Worm (Caenorhabditis elegans) whole organism, L1 larva: ENCODE measurements around the gene fust-1.

ENCODE experiments used
- C04F5.9 ChIP-seq: sonication (generic microtip); optimal IDR thresholded peaks from 2 replicates; lab custom pipeline; 2016; ENCODE audit warnings: missing genetic modification characterization, missing compliant biosample characterization
- C34B4.2 ChIP-seq: sonication (generic microtip); optimal IDR thresholded peaks from 2 replicates; lab custom pipeline; 2017; ENCODE audit warnings: mild to moderate bottlenecking, missing genetic modification characterization, missing compliant biosample characterization
- F16B12.6 ChIP-seq: fragments of 150-350 bp; optimal IDR thresholded peaks from 2 replicates; lab custom pipeline; 2014; ENCODE audit warnings: missing biosample characterization, missing genetic modification characterization
- alr-1 ChIP-seq: fragments of 200-800 bp; sonication (Bioruptor generic); optimal IDR thresholded peaks from 2 replicates; lab custom pipeline; 2018; ENCODE audit warnings: borderline replicate concordance, mild to moderate bottlenecking, missing genetic modification characterization, missing compliant biosample characterization
- aly-2 ChIP-seq: fragments of 150-350 bp; optimal IDR thresholded peaks from 2 replicates; lab custom pipeline; 2014; ENCODE audit warnings: missing biosample characterization, missing genetic modification characterization
- ama-1 ChIP-seq: fragments of 150-350 bp; optimal IDR thresholded peaks from 2 replicates; lab custom pipeline; 2014
- ceh-63 ChIP-seq: fragments of 200-800 bp; sonication (Bioruptor generic); optimal IDR thresholded peaks from 2 replicates; lab custom pipeline; 2018; ENCODE audit warnings: mild to moderate bottlenecking, missing genetic modification characterization, missing compliant biosample characterization
- ceh-8 ChIP-seq: fragments of 200-800 bp; sonication (Bioruptor generic); optimal IDR thresholded peaks from 2 replicates; lab custom pipeline; 2018; ENCODE audit warnings: mild to moderate bottlenecking, missing genetic modification characterization, moderate library complexity, missing compliant biosample characterization
- ceh-82 ChIP-seq, 3 experiments: fragments of 150-350 bp in 1 of 3; sonication (generic microtip) in 2 of 3; optimal IDR thresholded peaks; 2 replicates each; lab custom pipeline; 2014 to 2017; ENCODE audit warnings: missing biosample characterization in 3 of 3, missing genetic modification characterization in 3 of 3
- ceh-88 ChIP-seq: fragments of 200-800 bp; sonication (Bioruptor generic); IDR thresholded peaks from 2 replicates; pipeline ENCODE4 v1.3.6; 2022; ENCODE audit warnings: missing genetic modification characterization, missing compliant biosample characterization
- ceh-90 ChIP-seq: sonication (generic microtip); optimal IDR thresholded peaks from 2 replicates; lab custom pipeline; 2016; ENCODE audit warnings: missing genetic modification characterization, missing compliant biosample characterization
- ces-1 ChIP-seq: fragments of 150-350 bp; optimal IDR thresholded peaks from 2 replicates; lab custom pipeline; 2014; ENCODE audit warnings: missing biosample characterization, missing genetic modification reagents, missing genetic modification characterization
- dpl-1 ChIP-seq, 3 experiments: fragments of 150-350 bp in 2 of 3; sonication (generic microtip) in 1 of 3; optimal IDR thresholded peaks; 2 replicates each; lab custom pipeline; 2014 to 2017; ENCODE audit warnings: missing biosample characterization in 3 of 3, missing genetic modification characterization in 3 of 3, missing genetic modification reagents in 3 of 3
- efl-1 ChIP-seq, 4 experiments: fragments of 150-350 bp; optimal IDR thresholded peaks in 3 of 4; peaks in 1 of 4; 1 replicate in 1 of 4; 2 replicates in 3 of 4; lab custom pipeline; 2014; ENCODE audit warnings: missing biosample characterization in 2 of 4, missing genetic modification characterization in 2 of 4, missing genetic modification reagents in 2 of 4
- efl-3 ChIP-seq: fragments of 200-800 bp; sonication (Bioruptor generic); optimal IDR thresholded peaks from 2 replicates; lab custom pipeline; 2018; ENCODE audit warnings: mild to moderate bottlenecking, missing genetic modification characterization, missing compliant biosample characterization
- elt-2 ChIP-seq: sonication (generic microtip); optimal IDR thresholded peaks from 2 replicates; lab custom pipeline; 2016; ENCODE audit warnings: missing genetic modification characterization, mild to moderate bottlenecking, inconsistent platforms, missing compliant biosample characterization, missing genetic modification reagents
- elt-3 ChIP-seq, 6 experiments: fragments of 150-350 bp in 1 of 6; sonication (generic microtip); optimal IDR thresholded peaks; 2 replicates each; lab custom pipeline; 2017 to 2018; ENCODE audit warnings: missing biosample characterization in 6 of 6, missing genetic modification characterization in 6 of 6, inconsistent platforms in 1 of 6
- fkh-10 ChIP-seq: sonication (generic microtip); optimal IDR thresholded peaks from 2 replicates; lab custom pipeline; 2017; ENCODE audit warnings: missing biosample characterization, missing genetic modification reagents, missing genetic modification characterization
- fkh-8 ChIP-seq: sonication (generic microtip); optimal IDR thresholded peaks from 2 replicates; lab custom pipeline; 2016; ENCODE audit warnings: mild to moderate bottlenecking, missing genetic modification characterization, missing compliant biosample characterization
- fos-1 ChIP-seq: fragments of 150-350 bp; optimal IDR thresholded peaks from 2 replicates; lab custom pipeline; 2014; ENCODE audit warnings: missing biosample characterization, missing genetic modification characterization
- hlh-4 ChIP-seq: sonication (generic microtip); optimal IDR thresholded peaks from 2 replicates; lab custom pipeline; 2016; ENCODE audit warnings: mild to moderate bottlenecking, missing genetic modification characterization, missing compliant biosample characterization
- isw-1 ChIP-seq: fragments of 200-800 bp; sonication (Bioruptor generic); IDR thresholded peaks from 2 replicates; pipeline ENCODE4 v1.3.6; 2022; ENCODE audit warnings: missing genetic modification characterization, missing compliant biosample characterization
- lin-14 ChIP-seq: fragments of 200-800 bp; sonication (Bioruptor generic); optimal IDR thresholded peaks from 2 replicates; lab custom pipeline; 2018; ENCODE audit warnings: mild to moderate bottlenecking, missing genetic modification characterization, moderate library complexity, missing compliant biosample characterization
- mep-1 ChIP-seq: fragments of 150-350 bp; optimal IDR thresholded peaks from 2 replicates; lab custom pipeline; 2014; ENCODE audit warnings: missing biosample characterization, missing genetic modification characterization
- nhr-19 ChIP-seq: fragments of 200-800 bp; sonication (Bioruptor generic); conservative IDR thresholded peaks from 2 replicates; pipeline ENCODE4 v1.3.6; 2022; ENCODE audit warnings: missing genetic modification characterization, missing compliant biosample characterization
- nhr-237 ChIP-seq: fragments of 150-350 bp; optimal IDR thresholded peaks from 2 replicates; lab custom pipeline; 2014; ENCODE audit warnings: missing biosample characterization, missing genetic modification characterization
- nhr-28 ChIP-seq: fragments of 150-350 bp; optimal IDR thresholded peaks from 2 replicates; lab custom pipeline; 2014; ENCODE audit warnings: missing biosample characterization, missing genetic modification characterization
- nhr-77 ChIP-seq: fragments of 150-350 bp; optimal IDR thresholded peaks from 2 replicates; lab custom pipeline; 2014; ENCODE audit warnings: missing biosample characterization, missing genetic modification characterization
- nhr-84 ChIP-seq: sonication (generic microtip); optimal IDR thresholded peaks from 2 replicates; lab custom pipeline; 2017; ENCODE audit warnings: missing biosample characterization, missing genetic modification characterization
- nhr-85 ChIP-seq: sonication (generic microtip); peaks from one replicate; lab custom pipeline; 2016; ENCODE audit warnings: missing genetic modification characterization, inconsistent platforms, missing compliant biosample characterization
- nhr-90 ChIP-seq: sonication (generic microtip); optimal IDR thresholded peaks from 2 replicates; lab custom pipeline; 2016; ENCODE audit warnings: mild to moderate bottlenecking, missing genetic modification characterization, missing compliant biosample characterization; ENCODE audit not compliant: poor library complexity
- pax-3 ChIP-seq: fragments of 200-800 bp; sonication (Bioruptor generic); optimal IDR thresholded peaks from 2 replicates; lab custom pipeline; 2018; ENCODE audit warnings: mild to moderate bottlenecking, missing genetic modification characterization, moderate library complexity, missing compliant biosample characterization
- rnt-1 ChIP-seq: sonication (generic microtip); optimal IDR thresholded peaks from 2 replicates; lab custom pipeline; 2016; ENCODE audit warnings: mild to moderate bottlenecking, missing genetic modification characterization, moderate library complexity, missing compliant biosample characterization
- skn-1 ChIP-seq: fragments of 150-350 bp; optimal IDR thresholded peaks from 2 replicates; lab custom pipeline; 2014; ENCODE audit warnings: missing biosample characterization, missing genetic modification characterization
- snpc-4 ChIP-seq: fragments of 150-350 bp; optimal IDR thresholded peaks from 2 replicates; lab custom pipeline; 2014; ENCODE audit warnings: missing biosample characterization, missing genetic modification characterization
- snu-23 ChIP-seq: sonication (generic microtip); optimal IDR thresholded peaks from 2 replicates; lab custom pipeline; 2016; ENCODE audit warnings: missing genetic modification characterization, missing compliant biosample characterization
- sox-4 ChIP-seq: sonication (generic microtip); optimal IDR thresholded peaks from 2 replicates; lab custom pipeline; 2016; ENCODE audit warnings: missing genetic modification characterization, missing compliant biosample characterization
- swsn-7 ChIP-seq: sonication (generic microtip); optimal IDR thresholded peaks from 2 replicates; lab custom pipeline; 2016; ENCODE audit warnings: missing genetic modification characterization, missing compliant biosample characterization
- unc-130 ChIP-seq: fragments of 150-350 bp; optimal IDR thresholded peaks from 2 replicates; lab custom pipeline; 2017; ENCODE audit warnings: missing biosample characterization, missing genetic modification characterization, inconsistent platforms
- unc-86 ChIP-seq: sonication (generic microtip); optimal IDR thresholded peaks from 2 replicates; lab custom pipeline; 2016; ENCODE audit warnings: missing genetic modification characterization, missing compliant biosample characterization
- unc-98 ChIP-seq: fragments of 200-800 bp; sonication (Bioruptor generic); IDR thresholded peaks from 2 replicates; pipeline ENCODE4 v1.3.6; 2022; ENCODE audit warnings: missing genetic modification characterization, missing compliant biosample characterization
- zip-4 ChIP-seq: fragments of 200-800 bp; sonication (Bioruptor generic); optimal IDR thresholded peaks from 2 replicates; lab custom pipeline; 2018; ENCODE audit warnings: mild to moderate bottlenecking, missing genetic modification characterization, moderate library complexity, missing compliant biosample characterization
- ztf-11 ChIP-seq, 2 experiments: sonication (generic microtip); optimal IDR thresholded peaks; 2 replicates each; lab custom pipeline; 2016 to 2017; ENCODE audit warnings: missing genetic modification characterization in 2 of 2, missing biosample characterization in 1 of 2, missing compliant biosample characterization in 1 of 2
- ztf-4 ChIP-seq: fragments of 150-350 bp; optimal IDR thresholded peaks from 2 replicates; lab custom pipeline; 2014; ENCODE audit warnings: missing biosample characterization, missing genetic modification characterization

The fust-1 gene

ce11 chrII:7200051-7200599 is 47.7 kb downstream of the fust-1 start, which contains the start of gene pcrg-1 (continued):
- TF ChIP-seq ceh-90 (no peak), swsn-7 (tag; lab: Kevin White, UChicago) (peak; percentile 86), efl-3 (peak; percentile 61), pax-3 (tag; lab: Kevin White, UChicago) (peak; percentile 51), C04F5.9 (tag; lab: Kevin White, UChicago) (peak; percentile 59), nhr-84 (tag; lab: Kevin White, UChicago) (no peak), unc-86 (tag; lab: Kevin White, UChicago) (peak; percentile 57), hlh-4 (tag; lab: Kevin White, UChicago) (no peak), F16B12.6 (tag; lab: Kevin White, UChicago) (peak; percentile 8), ces-1 (GFP tag; lab: Kevin White, UChicago) (no peak), lin-14 (peak; percentile 86), fos-1 (peak; percentile 57), ztf-11 (tag; optimal IDR thresholded peaks at IDR 0.05; lab: Kevin White, UChicago) (peak in 1 of 2 experiments; percentile 76), ceh-82 (tag; optimal IDR thresholded peaks at IDR 0.05; lab: Kevin White, UChicago) (peak; percentile 40 to 76 (median 73)), nhr-77 (peak; percentile 41), dpl-1 (GFP tag; optimal IDR thresholded peaks at IDR 0.05; lab: Kevin White, UChicago) (peak; percentile 45 to 59 (median 56)), elt-2 (tag; lab: Kevin White, UChicago) (peak; percentile 76), nhr-28 (tag; lab: Kevin White, UChicago) (no peak), isw-1 (GFP tag; lab: Robert Waterston, UW) (peak; percentile 42), unc-98 (GFP tag; lab: Robert Waterston, UW) (0 out of 2 replicates have a peak, but pooled peaks have one; percentile 9), ceh-63 (GFP tag; lab: Kevin White, UChicago) (peak; percentile 67), mep-1 (tag; lab: Kevin White, UChicago) (peak; percentile 74), sox-4 (peak; percentile 36), C34B4.2 (tag; lab: Kevin White, UChicago) (no peak), ceh-88 (GFP tag; lab: Robert Waterston, UW) (peak; percentile 76), zip-4 (GFP tag; lab: Kevin White, UChicago) (peak; percentile 73), nhr-237 (tag; lab: Kevin White, UChicago) (no peak), ama-1 (no peak), unc-130 (tag; lab: Kevin White, UChicago) (peak; percentile 24), fkh-10 (GFP tag; lab: Kevin White, UChicago) (no peak), ztf-4 (tag; lab: Kevin White, UChicago) (peak; percentile 9), nhr-85 (peak; percentile 92), elt-3 (tag; optimal IDR thresholded peaks at IDR 0.05; lab: Kevin White, UChicago) (peak in 2 of 6 experiments; percentile 36 to 83), snu-23 (GFP tag; lab: Kevin White, UChicago) (peak; percentile 82), skn-1 (tag; lab: Kevin White, UChicago) (no peak), ceh-8 (GFP tag; lab: Kevin White, UChicago) (peak; percentile 72), snpc-4 (tag; lab: Kevin White, UChicago) (peak; percentile 99), nhr-19 (peak; percentile 93), fkh-8 (tag; lab: Kevin White, UChicago) (no peak), efl-1 (optimal IDR thresholded peaks at IDR 0.05; lab: Kevin White, UChicago) (peak; percentile 58 to 75), efl-1 (GFP tag; optimal IDR thresholded peaks at IDR 0.05 in 1 of 2; lab: Kevin White, UChicago) (peak; percentile 58 to 97), nhr-90 (tag; lab: Kevin White, UChicago) (peak; percentile 89), alr-1 (tag; lab: Kevin White, UChicago) (no peak), aly-2 (tag; lab: Kevin White, UChicago) (peak; percentile 36), rnt-1 (peak; percentile 89)
